Worm (Caenorhabditis elegans) whole organism, L3 larva: ENCODE results near the gene mig-21.

Experiments
- ZK546.5 ChIP-seq: sonication (generic microtip); optimal IDR thresholded peaks from 2 replicates; lab custom pipeline; 2017; ENCODE audit warnings: missing biosample characterization, missing genetic modification characterization
- aly-2 ChIP-seq: fragments of 150-350 bp; optimal IDR thresholded peaks from 2 replicates; lab custom pipeline; 2014; ENCODE audit warnings: missing biosample characterization, missing genetic modification characterization
- ama-1 ChIP-seq: fragments of 150-350 bp; optimal IDR thresholded peaks from 2 replicates; lab custom pipeline; 2018
- ceh-16 ChIP-seq: sonication (generic microtip); optimal IDR thresholded peaks from 2 replicates; lab custom pipeline; 2017; ENCODE audit warnings: missing biosample characterization, missing genetic modification characterization
- daf-12 ChIP-seq: fragments of 150-350 bp; optimal IDR thresholded peaks from 2 replicates; lab custom pipeline; 2014; ENCODE audit warnings: missing biosample characterization, missing genetic modification reagents, missing genetic modification characterization
- egl-27 ChIP-seq: sonication (generic microtip); optimal IDR thresholded peaks from 4 replicates; lab custom pipeline; 2017; ENCODE audit warnings: missing biosample characterization, missing genetic modification reagents, missing genetic modification characterization
- egl-5 ChIP-seq: fragments of 150-350 bp; optimal IDR thresholded peaks from 2 replicates; lab custom pipeline; 2017; ENCODE audit warnings: missing biosample characterization, missing genetic modification reagents, missing genetic modification characterization, inconsistent platforms
- elt-1 ChIP-seq: fragments of 150-350 bp; optimal IDR thresholded peaks from 2 replicates; lab custom pipeline; 2014; ENCODE audit warnings: missing biosample characterization, missing genetic modification characterization
- elt-2 ChIP-seq: sonication (generic microtip); optimal IDR thresholded peaks from 2 replicates; lab custom pipeline; 2016; ENCODE audit warnings: missing genetic modification reagents, mild to moderate bottlenecking, missing genetic modification characterization, missing compliant biosample characterization
- elt-3 ChIP-seq, 3 experiments: fragments of 150-350 bp in 1 of 3; sonication (generic microtip) in 2 of 3; optimal IDR thresholded peaks; 2 replicates in 2 of 3; 4 replicates in 1 of 3; lab custom pipeline; 2014 to 2017; ENCODE audit warnings: missing biosample characterization in 3 of 3, missing genetic modification characterization in 3 of 3
- fkh-10 ChIP-seq: sonication (generic microtip); optimal IDR thresholded peaks from 2 replicates; lab custom pipeline; 2017; ENCODE audit warnings: missing biosample characterization, missing genetic modification reagents, missing genetic modification characterization
- fkh-2 ChIP-seq: fragments of 150-350 bp; optimal IDR thresholded peaks from 2 replicates; lab custom pipeline; 2014; ENCODE audit warnings: missing biosample characterization, missing genetic modification reagents, missing genetic modification characterization
- fos-1 ChIP-seq: fragments of 150-350 bp; optimal IDR thresholded peaks from 2 replicates; lab custom pipeline; 2014; ENCODE audit warnings: missing biosample characterization, missing genetic modification characterization
- hmg-11 ChIP-seq: sonication (generic microtip); optimal IDR thresholded peaks from 2 replicates; lab custom pipeline; 2016; ENCODE audit warnings: missing genetic modification characterization, missing compliant biosample characterization
- lin-15B ChIP-seq: fragments of 150-350 bp; optimal IDR thresholded peaks from 2 replicates; lab custom pipeline; 2014; ENCODE audit warnings: missing biosample characterization, missing genetic modification characterization
- lin-39 ChIP-seq: fragments of 150-350 bp; optimal IDR thresholded peaks from 2 replicates; lab custom pipeline; 2018; ENCODE audit warnings: missing biosample characterization, missing genetic modification reagents, missing genetic modification characterization
- lsy-12 ChIP-seq: sonication (generic microtip); optimal IDR thresholded peaks from 2 replicates; lab custom pipeline; 2016; ENCODE audit warnings: mild to moderate bottlenecking, missing genetic modification characterization, missing compliant biosample characterization
- mdl-1 ChIP-seq: fragments of 150-350 bp; optimal IDR thresholded peaks from 2 replicates; lab custom pipeline; 2014; ENCODE audit warnings: missing biosample characterization, missing genetic modification characterization
- nfya-1 ChIP-seq: sonication (generic microtip); optimal IDR thresholded peaks from 2 replicates; lab custom pipeline; 2017; ENCODE audit warnings: missing genetic modification characterization, mild to moderate bottlenecking, missing compliant biosample characterization, antibody characterized with exemption, moderate library complexity; ENCODE audit not compliant: insufficient read depth
- nhr-12 ChIP-seq: fragments of 150-350 bp; optimal IDR thresholded peaks from 2 replicates; lab custom pipeline; 2014; ENCODE audit warnings: missing biosample characterization, missing genetic modification characterization
- nhr-23 ChIP-seq: fragments of 150-350 bp; optimal IDR thresholded peaks from 2 replicates; lab custom pipeline; 2014; ENCODE audit warnings: missing biosample characterization, missing genetic modification reagents, missing genetic modification characterization
- nhr-28 ChIP-seq: fragments of 150-350 bp; optimal IDR thresholded peaks from 2 replicates; lab custom pipeline; 2014; ENCODE audit warnings: missing biosample characterization, missing genetic modification characterization
- nhr-43 ChIP-seq: sonication (generic microtip); optimal IDR thresholded peaks from 2 replicates; lab custom pipeline; 2016; ENCODE audit warnings: mild to moderate bottlenecking, missing genetic modification characterization, missing compliant biosample characterization; ENCODE audit not compliant: poor library complexity, severe bottlenecking
- nhr-67 ChIP-seq: fragments of 150-350 bp; optimal IDR thresholded peaks from 2 replicates; lab custom pipeline; 2014; ENCODE audit warnings: missing biosample characterization, missing genetic modification characterization
- nhr-76 ChIP-seq: fragments of 150-350 bp; sonication (generic microtip); optimal IDR thresholded peaks from 5 replicates; lab custom pipeline; 2014; ENCODE audit warnings: missing biosample characterization, missing genetic modification characterization
- nhr-77 ChIP-seq: fragments of 150-350 bp; optimal IDR thresholded peaks from 2 replicates; lab custom pipeline; 2014; ENCODE audit warnings: missing biosample characterization, missing genetic modification characterization
- pha-4 ChIP-seq: fragments of 150-350 bp; optimal IDR thresholded peaks from 2 replicates; lab custom pipeline; 2014; ENCODE audit warnings: missing biosample characterization, missing genetic modification reagents, missing genetic modification characterization
- pqm-1 ChIP-seq: fragments of 150-350 bp; optimal IDR thresholded peaks from 2 replicates; lab custom pipeline; 2017; ENCODE audit warnings: missing biosample characterization, missing genetic modification characterization, inconsistent platforms
- skn-1 ChIP-seq: fragments of 150-350 bp; optimal IDR thresholded peaks from 2 replicates; lab custom pipeline; 2014; ENCODE audit warnings: missing biosample characterization, missing genetic modification characterization
- snpc-4 ChIP-seq: fragments of 150-350 bp; optimal IDR thresholded peaks from 2 replicates; lab custom pipeline; 2014; ENCODE audit warnings: missing biosample characterization, missing genetic modification characterization
- unc-39 ChIP-seq: sonication (generic microtip); optimal IDR thresholded peaks from 4 replicates; lab custom pipeline; 2017; ENCODE audit warnings: missing biosample characterization, missing genetic modification characterization
- zag-1 ChIP-seq: fragments of 150-350 bp; optimal IDR thresholded peaks from 2 replicates; lab custom pipeline; 2014; ENCODE audit warnings: missing biosample characterization, missing genetic modification characterization
- ztf-11 ChIP-seq: fragments of 150-350 bp; optimal IDR thresholded peaks from 2 replicates; lab custom pipeline; 2014; ENCODE audit warnings: missing biosample characterization, missing genetic modification characterization
- ztf-4 ChIP-seq: fragments of 150-350 bp; optimal IDR thresholded peaks from 2 replicates; lab custom pipeline; 2014; ENCODE audit warnings: missing biosample characterization, missing genetic modification characterization

mig-21 gene

ce11 chrIII:5836816-5837215, 41.4 kb downstream of the mig-21 start, which contains the start of gene W04D12.1 (continued):
- TF ChIP-seq nfya-1: peak; percentile 19
- TF ChIP-seq unc-39 (tag; lab: Kevin White, UChicago): no peak

- TF ChIP-seq elt-1 (tag; lab: Kevin White, UChicago) (peak; percentile 50), nhr-23 (tag; lab: Kevin White, UChicago) (peak; percentile 51), lsy-12 (no peak), pha-4 (tag; lab: Kevin White, UChicago) (peak; percentile 10), egl-27 (tag; lab: Kevin White, UChicago) (no peak)
Measured at ce11 chrIII:5836261-5836660, 41.9 kb downstream of the mig-21 start.

- TF ChIP-seq elt-3 (tag; optimal IDR thresholded peaks at IDR 0.05; lab: Kevin White, UChicago): peak in 2 of 3 experiments; percentile 78 to 88
- TF ChIP-seq ama-1 (lab: Kevin White, UChicago): peak; percentile 20
- TF ChIP-seq nhr-43 (tag; lab: Kevin White, UChicago): peak; percentile 65
- no peak for TF ChIP-seq nhr-28 (tag; lab: Kevin White, UChicago)
- peak; percentile 88 for TF ChIP-seq elt-2 (tag; lab: Kevin White, UChicago)
- TF ChIP-seq lin-39 (tag; lab: Kevin White, UChicago): peak; percentile 65
- no peak for TF ChIP-seq pha-4 (tag; lab: Kevin White, UChicago)
- no peak for TF ChIP-seq daf-12 (tag; lab: Kevin White, UChicago)
- no peak for TF ChIP-seq nhr-67 (tag; lab: Kevin White, UChicago)
- peak; percentile 68 for TF ChIP-seq nhr-23 (tag; lab: Kevin White, UChicago)
- no peak for TF ChIP-seq nhr-77 (tag; lab: Kevin White, UChicago)
- no peak for TF ChIP-seq skn-1 (tag; lab: Kevin White, UChicago)
- TF ChIP-seq lsy-12: peak; percentile 12
- TF ChIP-seq zag-1: no peak
- no peak for TF ChIP-seq ZK546.5 (tag; lab: Kevin White, UChicago)
- no peak for TF ChIP-seq fos-1 (tag; lab: Kevin White, UChicago)
- no peak for TF ChIP-seq ztf-11 (tag; lab: Kevin White, UChicago)
- TF ChIP-seq aly-2 (tag; lab: Kevin White, UChicago): no peak
- TF ChIP-seq fkh-10 (GFP tag; lab: Kevin White, UChicago): no peak
- TF ChIP-seq pqm-1 (tag; lab: Kevin White, UChicago): peak; percentile 54
- TF ChIP-seq nfya-1: peak; percentile 15
Measured at ce11 chrIII:5835163-5835871, 42.9 kb downstream of the mig-21 start.

- no peak for TF ChIP-seq skn-1 (tag; lab: Kevin White, UChicago)
- TF ChIP-seq snpc-4: no peak
- no peak for TF ChIP-seq nhr-12 (tag; lab: Kevin White, UChicago)
- no peak for TF ChIP-seq mdl-1 (tag; lab: Kevin White, UChicago)
- no peak for TF ChIP-seq ztf-4 (tag; lab: Kevin White, UChicago)
Measured at ce11 chrIII:5834663-5835062, 43.5 kb downstream of the mig-21 start.

ce11 chrIII:5834053-5834452, 44.1 kb downstream of the mig-21 start, which contains the start of gene R12B2.6:
TSS of gene R12B2.6 (minus strand) at chrIII:5834153.
- no peak for TF ChIP-seq hmg-11 (tag; lab: Kevin White, UChicago)
- no peak for TF ChIP-seq skn-1 (tag; lab: Kevin White, UChicago)
- no peak for TF ChIP-seq ceh-16 (tag; lab: Kevin White, UChicago)
- TF ChIP-seq fkh-10 (GFP tag; lab: Kevin White, UChicago): no peak
- no peak for TF ChIP-seq lin-15B
- TF ChIP-seq elt-2 (tag; lab: Kevin White, UChicago): no peak
- TF ChIP-seq ztf-4 (tag; lab: Kevin White, UChicago): no peak
- TF ChIP-seq egl-5 (tag; lab: Kevin White, UChicago): no peak
- TF ChIP-seq ZK546.5 (tag; lab: Kevin White, UChicago): no peak
- TF ChIP-seq fkh-2: no peak
- TF ChIP-seq elt-3 (tag; optimal IDR thresholded peaks at IDR 0.05; lab: Kevin White, UChicago): no peak
- no peak for TF ChIP-seq lin-39 (tag; lab: Kevin White, UChicago)
- no peak for TF ChIP-seq nhr-67 (tag; lab: Kevin White, UChicago)
- TF ChIP-seq ama-1 (lab: Kevin White, UChicago): no peak
- no peak for TF ChIP-seq nfya-1
- no peak for TF ChIP-seq nhr-12 (tag; lab: Kevin White, UChicago)
- TF ChIP-seq nhr-76: no peak
- no peak for TF ChIP-seq snpc-4
